Fruit fly (Drosophila melanogaster) whole organism, prepupa: ENCODE results near the gene CG13014.

Source experiments
- Blimp-1 ChIP-seq: fragments of 200-800 bp; sonication (Bioruptor generic); optimal IDR thresholded peaks from 3 replicates; lab custom pipeline; 2017; ENCODE audit warnings: missing biosample characterization, missing genetic modification characterization, mild to moderate bottlenecking, moderate library complexity, missing genetic modification reagents
- CG11902 ChIP-seq: fragments of 200-800 bp; sonication (Bioruptor generic); optimal IDR thresholded peaks from 3 replicates; lab custom pipeline; 2016; ENCODE audit warnings: missing biosample characterization, missing genetic modification characterization
- CG15336 ChIP-seq: fragments of 200-800 bp; sonication (Bioruptor generic); IDR thresholded peaks from 2 replicates; pipeline ENCODE4 v1.3.6; 2022; ENCODE audit warnings: missing biosample characterization, missing genetic modification characterization
- CG16779 ChIP-seq: fragments of 200-800 bp; sonication (Bioruptor generic); optimal IDR thresholded peaks from 3 replicates; lab custom pipeline; 2017; ENCODE audit warnings: missing biosample characterization, mild to moderate bottlenecking, missing genetic modification characterization
- CG31627 ChIP-seq: fragments of 200-800 bp; sonication (Bioruptor generic); optimal IDR thresholded peaks from 3 replicates; lab custom pipeline; 2016; ENCODE audit warnings: missing biosample characterization, missing genetic modification characterization
- CG32006 ChIP-seq: fragments of 200-800 bp; sonication (Bioruptor generic); optimal IDR thresholded peaks from 3 replicates; lab custom pipeline; 2017; ENCODE audit warnings: missing biosample characterization, mild to moderate bottlenecking, missing genetic modification characterization
- CG3919 ChIP-seq: fragments of 200-800 bp; sonication (Bioruptor generic); optimal IDR thresholded peaks from 3 replicates; lab custom pipeline; 2016; ENCODE audit warnings: missing biosample characterization, missing genetic modification characterization
- CG6808 ChIP-seq: fragments of 200-800 bp; sonication (Bioruptor generic); optimal IDR thresholded peaks from 3 replicates; lab custom pipeline; 2017; ENCODE audit warnings: missing biosample characterization, missing genetic modification characterization, mild to moderate bottlenecking, moderate library complexity, missing genetic modification reagents
- Gug ChIP-seq: fragments of 200-800 bp; sonication (Bioruptor generic); IDR thresholded peaks from 2 replicates; pipeline ENCODE4 v1.3.6; 2022; ENCODE audit warnings: missing biosample characterization, missing genetic modification characterization
- Sox102F ChIP-seq: fragments of 200-800 bp; sonication (Bioruptor generic); optimal IDR thresholded peaks from 2 replicates; lab custom pipeline; 2016; ENCODE audit warnings: missing biosample characterization, mild to moderate bottlenecking, missing genetic modification characterization
- dsx ChIP-seq: fragments of 200-800 bp; optimal IDR thresholded peaks from 3 replicates; lab custom pipeline; 2019; ENCODE audit warnings: missing biosample characterization, mild to moderate bottlenecking, missing genetic modification characterization, moderate library complexity; ENCODE audit not compliant: poor library complexity, severe bottlenecking
- lz ChIP-seq: fragments of 200-800 bp; sonication (Bioruptor generic); optimal IDR thresholded peaks from 3 replicates; lab custom pipeline; 2016; ENCODE audit warnings: missing biosample characterization, missing genetic modification characterization

DNA sequence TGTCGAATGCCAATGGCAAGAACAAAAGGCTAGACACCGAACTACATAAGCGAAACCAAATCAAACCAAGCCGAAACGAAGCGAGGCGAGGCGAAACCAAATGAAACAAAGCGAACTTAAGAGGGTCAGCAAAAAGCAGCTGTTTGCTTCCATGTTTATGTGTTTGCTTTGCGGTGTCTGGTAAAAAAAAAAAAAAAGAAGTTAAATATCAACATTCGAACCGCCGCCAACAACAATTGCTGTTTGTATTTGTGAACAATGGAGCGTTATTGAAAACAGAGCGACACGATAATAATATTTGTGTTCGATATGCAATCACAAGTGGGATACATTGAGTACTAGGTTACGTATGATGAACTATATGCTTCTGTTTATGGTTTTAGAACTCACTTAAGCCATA, 14.0 kb upstream of the CG13014 start:
- no peak for TF ChIP-seq CG15336 (GFP tag; lab: Robert Waterston, UW)
- TF ChIP-seq CG11902 (GFP tag; lab: Kevin White, UChicago), result no peak
- peak; percentile 19 for TF ChIP-seq Sox102F (GFP tag; lab: Kevin White, UChicago)
- no peak for TF ChIP-seq lz (GFP tag; lab: Kevin White, UChicago)
- no peak for TF ChIP-seq dsx (GFP tag; lab: Kevin White, UChicago)
- TF ChIP-seq CG16779 (tag; lab: Kevin White, UChicago), result peak; percentile 13
- no peak for TF ChIP-seq CG31627 (GFP tag; lab: Kevin White, UChicago)
- TF ChIP-seq CG6808 (GFP tag; lab: Kevin White, UChicago), result peak; percentile 27
- no peak for TF ChIP-seq CG32006 (GFP tag; lab: Kevin White, UChicago)
- no peak for TF ChIP-seq Gug (GFP tag; lab: Robert Waterston, UW)
- TF ChIP-seq Blimp-1 (GFP tag; lab: Kevin White, UChicago), result no peak
- peak; percentile 4 for TF ChIP-seq CG3919 (GFP tag; lab: Kevin White, UChicago)
